Fruit fly (Drosophila melanogaster) whole organism, embryonic: ENCODE results near the gene Rab39.

Experiments used
- Abd-B ChIP-seq: fragments of 200-800 bp; sonication (Bioruptor generic); optimal IDR thresholded peaks from 2 replicates; lab custom pipeline; 2018; ENCODE audit warnings: missing biosample characterization, mild to moderate bottlenecking, missing genetic modification characterization, moderate library complexity
- Ada2b ChIP-seq: fragments of 200-800 bp; sonication (Bioruptor generic); IDR thresholded peaks from 2 replicates; pipeline ENCODE4 v1.3.6; 2022; ENCODE audit warnings: missing biosample characterization, missing genetic modification characterization
- Aef1 ChIP-seq: fragments of 200-800 bp; sonication (Bioruptor generic); IDR thresholded peaks from 3 replicates; pipeline ENCODE4 v1.3.6; 2022; ENCODE audit warnings: missing biosample characterization, missing genetic modification characterization
- Atf6 ChIP-seq: fragments of 200-800 bp; sonication (Bioruptor generic); IDR thresholded peaks from 2 replicates; pipeline ENCODE4 v1.3.6; 2022; ENCODE audit warnings: missing biosample characterization, missing genetic modification characterization
- Bdp1 ChIP-seq: fragments of 200-800 bp; sonication (Bioruptor generic); optimal IDR thresholded peaks from 3 replicates; lab custom pipeline; 2016; ENCODE audit warnings: missing biosample characterization, missing genetic modification characterization
- CG10321 ChIP-seq: fragments of 200-800 bp; sonication (Bioruptor generic); IDR thresholded peaks from 2 replicates; pipeline ENCODE4 v1.3.6; 2022; ENCODE audit warnings: missing biosample characterization, missing genetic modification characterization
- CG10959 ChIP-seq: fragments of 200-800 bp; sonication (Bioruptor generic); IDR thresholded peaks from 2 replicates; pipeline ENCODE4 v1.3.6; 2022; ENCODE audit warnings: missing biosample characterization, missing genetic modification characterization
- CG11093 ChIP-seq: fragments of 200-800 bp; sonication (Bioruptor generic); IDR thresholded peaks from 3 replicates; pipeline ENCODE4 v1.3.6; 2022; ENCODE audit warnings: missing biosample characterization, missing genetic modification characterization
- CG11456 ChIP-seq: fragments of 200-800 bp; sonication (Bioruptor generic); IDR thresholded peaks from 3 replicates; pipeline ENCODE4 v1.3.6; 2022; ENCODE audit warnings: missing biosample characterization, missing genetic modification characterization
- CG12104 ChIP-seq: fragments of 200-800 bp; sonication (Bioruptor generic); optimal IDR thresholded peaks from 3 replicates; lab custom pipeline; 2016; ENCODE audit warnings: missing biosample characterization, missing genetic modification characterization
- CG13296 ChIP-seq: fragments of 200-800 bp; sonication (Bioruptor generic); optimal IDR thresholded peaks from 3 replicates; lab custom pipeline; 2018; ENCODE audit warnings: missing biosample characterization, mild to moderate bottlenecking, missing genetic modification characterization
- CG16863 ChIP-seq: fragments of 200-800 bp; sonication (Bioruptor generic); optimal IDR thresholded peaks from 3 replicates; lab custom pipeline; 2016; ENCODE audit warnings: missing biosample characterization, missing genetic modification characterization
- CG2199 ChIP-seq: fragments of 200-800 bp; sonication (Bioruptor generic); IDR thresholded peaks from 3 replicates; pipeline ENCODE4 v1.3.6; 2022; ENCODE audit warnings: missing biosample characterization, missing genetic modification characterization
- CG2678 ChIP-seq: fragments of 200-800 bp; sonication (Bioruptor generic); optimal IDR thresholded peaks from 3 replicates; lab custom pipeline; 2019; ENCODE audit warnings: missing biosample characterization, mild to moderate bottlenecking, missing genetic modification characterization, moderate library complexity
- CG31388 ChIP-seq: fragments of 200-800 bp; sonication (Bioruptor generic); optimal IDR thresholded peaks from 2 replicates; lab custom pipeline; 2016; ENCODE audit warnings: missing biosample characterization, missing genetic modification characterization
- CG32767 ChIP-seq: fragments of 200-800 bp; sonication (Bioruptor generic); IDR thresholded peaks from 2 replicates; pipeline ENCODE4 v1.3.6; 2022; ENCODE audit warnings: missing biosample characterization, missing genetic modification characterization
- CG3726 ChIP-seq: fragments of 200-800 bp; sonication (Bioruptor generic); IDR thresholded peaks from 3 replicates; pipeline ENCODE4, ENCODE4 v1.3.6; 2022; ENCODE audit warnings: missing biosample characterization, missing genetic modification characterization
- CG3847 ChIP-seq: fragments of 200-800 bp; sonication (Bioruptor generic); IDR thresholded peaks from 2 replicates; pipeline ENCODE4 v1.3.6; 2022; ENCODE audit warnings: missing biosample characterization, missing genetic modification characterization
- CG4730 ChIP-seq: fragments of 200-800 bp; sonication (Bioruptor generic); IDR thresholded peaks from 2 replicates; pipeline ENCODE4 v1.3.6; 2022; ENCODE audit warnings: missing biosample characterization, missing genetic modification characterization
- CG7556 ChIP-seq: fragments of 200-800 bp; sonication (Bioruptor generic); optimal IDR thresholded peaks from 2 replicates; lab custom pipeline; 2017; ENCODE audit warnings: missing biosample characterization, mild to moderate bottlenecking, missing genetic modification characterization
- CG7745 ChIP-seq: fragments of 200-800 bp; sonication (Bioruptor generic); optimal IDR thresholded peaks from 2 replicates; lab custom pipeline; 2018; ENCODE audit warnings: missing biosample characterization, mild to moderate bottlenecking, missing genetic modification characterization, moderate library complexity
- CG8359 ChIP-seq: fragments of 200-800 bp; sonication (Bioruptor generic); optimal IDR thresholded peaks from 2 replicates; lab custom pipeline; 2017; ENCODE audit warnings: missing biosample characterization, mild to moderate bottlenecking, missing genetic modification characterization, borderline replicate concordance
- CG9817 ChIP-seq: fragments of 200-800 bp; sonication (Bioruptor generic); optimal IDR thresholded peaks from 2 replicates; lab custom pipeline; 2018; ENCODE audit warnings: missing biosample characterization, mild to moderate bottlenecking, missing genetic modification characterization, moderate library complexity
- Dbx ChIP-seq: fragments of 200-800 bp; sonication (Bioruptor generic); IDR thresholded peaks from 3 replicates; pipeline ENCODE4 v1.3.6; 2022; ENCODE audit warnings: missing biosample characterization, missing genetic modification characterization
- Dp ChIP-seq: fragments of 200-800 bp; sonication (Bioruptor generic); optimal IDR thresholded peaks from 2 replicates; lab custom pipeline; 2018; ENCODE audit warnings: missing biosample characterization, mild to moderate bottlenecking, missing genetic modification characterization, moderate library complexity
- HLH4C ChIP-seq: fragments of 200-800 bp; sonication (Bioruptor generic); IDR thresholded peaks from 3 replicates; pipeline ENCODE4 v1.3.6; 2022; ENCODE audit warnings: missing biosample characterization, missing genetic modification characterization; ENCODE audit not compliant: partially characterized antibody
- Hr3 ChIP-seq: fragments of 200-800 bp; sonication (Bioruptor generic); optimal IDR thresholded peaks from 3 replicates; lab custom pipeline; 2016; ENCODE audit warnings: missing biosample characterization, missing genetic modification characterization
- MESR4 ChIP-seq: fragments of 200-800 bp; sonication (Bioruptor generic); optimal IDR thresholded peaks from 2 replicates; lab custom pipeline; 2018; ENCODE audit warnings: missing biosample characterization, mild to moderate bottlenecking, missing genetic modification characterization, moderate library complexity
- NK7.1 ChIP-seq: fragments of 200-800 bp; sonication (Bioruptor generic); optimal IDR thresholded peaks from 3 replicates; lab custom pipeline; 2016; ENCODE audit warnings: missing biosample characterization, missing genetic modification characterization
- Oaz ChIP-seq: fragments of 200-800 bp; sonication (Bioruptor generic); IDR thresholded peaks from 2 replicates; pipeline ENCODE4 v1.3.6; 2022; ENCODE audit warnings: missing biosample characterization, missing genetic modification characterization
- Oli ChIP-seq: fragments of 200-800 bp; sonication (Bioruptor generic); optimal IDR thresholded peaks from 2 replicates; lab custom pipeline; 2018; ENCODE audit warnings: missing biosample characterization, mild to moderate bottlenecking, missing genetic modification characterization, moderate library complexity
- Opbp ChIP-seq: fragments of 200-800 bp; sonication (Bioruptor generic); IDR thresholded peaks from 3 replicates; pipeline ENCODE4 v1.3.6; 2022; ENCODE audit warnings: missing biosample characterization, missing genetic modification characterization; ENCODE audit not compliant: partially characterized antibody
- Rfx ChIP-seq: fragments of 200-800 bp; sonication (Bioruptor generic); IDR thresholded peaks from 2 replicates; pipeline ENCODE4 v1.3.6; 2022; ENCODE audit warnings: missing biosample characterization, missing genetic modification characterization
- Trl ChIP-seq, 3 experiments: fragments of >200 bp in 2 of 3; fragments of 200-800 bp in 1 of 3; sonication (Bioruptor generic) in 1 of 3; optimal IDR thresholded peaks; 2 replicates in 1 of 3; 3 replicates in 2 of 3; lab custom pipeline; 2016 to 2017; ENCODE audit warnings: missing biosample characterization in 1 of 3, missing genetic modification characterization in 1 of 3
- br ChIP-seq: fragments of >200 bp; optimal IDR thresholded peaks from 2 replicates; lab custom pipeline; 2017
- caup ChIP-seq: fragments of 200-800 bp; sonication (Bioruptor generic); optimal IDR thresholded peaks from 3 replicates; lab custom pipeline; 2017; ENCODE audit warnings: missing biosample characterization, mild to moderate bottlenecking, missing genetic modification characterization, moderate library complexity; ENCODE audit not compliant: severe bottlenecking
- chinmo ChIP-seq: fragments of 200-800 bp; sonication (Bioruptor generic); IDR thresholded peaks from 4 replicates; pipeline ENCODE4 v1.3.6; 2022; ENCODE audit warnings: missing biosample characterization, missing genetic modification characterization; ENCODE audit not compliant: partially characterized antibody
- danr ChIP-seq: fragments of 200-800 bp; sonication (Bioruptor generic); IDR thresholded peaks from 2 replicates; pipeline ENCODE4 v1.3.6; 2022; ENCODE audit warnings: missing biosample characterization, missing genetic modification characterization
- ftz-f1 ChIP-seq: fragments of 200-800 bp; sonication (Bioruptor generic); optimal IDR thresholded peaks from 2 replicates; lab custom pipeline; 2016; ENCODE audit warnings: missing biosample characterization, missing genetic modification characterization
- gem ChIP-seq: fragments of 200-800 bp; sonication (Bioruptor generic); optimal IDR thresholded peaks from 2 replicates; lab custom pipeline; 2019; ENCODE audit warnings: missing biosample characterization, mild to moderate bottlenecking, missing genetic modification characterization, moderate library complexity
- insv ChIP-seq, 2 experiments: fragments of 200-800 bp; sonication (Bioruptor generic); optimal IDR thresholded peaks; 3 replicates each; lab custom pipeline; 2016 to 2018; ENCODE audit warnings: missing biosample characterization in 2 of 2, missing genetic modification characterization in 2 of 2
- jigr1 ChIP-seq: fragments of 200-800 bp; sonication (Bioruptor generic); IDR thresholded peaks from 3 replicates; pipeline ENCODE4 v1.3.6; 2022; ENCODE audit warnings: missing biosample characterization, missing genetic modification characterization
- lab ChIP-seq: fragments of 200-800 bp; sonication (Bioruptor generic); optimal IDR thresholded peaks from 3 replicates; lab custom pipeline; 2017; ENCODE audit warnings: missing biosample characterization, missing genetic modification characterization, mild to moderate bottlenecking, moderate library complexity, missing genetic modification reagents
- mirr ChIP-seq: fragments of 200-800 bp; sonication (Bioruptor generic); optimal IDR thresholded peaks from 3 replicates; lab custom pipeline; 2018; ENCODE audit warnings: missing biosample characterization, mild to moderate bottlenecking, missing genetic modification characterization
- phol ChIP-seq: fragments of 200-800 bp; sonication (Bioruptor generic); optimal IDR thresholded peaks from 3 replicates; lab custom pipeline; 2018; ENCODE audit warnings: missing biosample characterization, mild to moderate bottlenecking, missing genetic modification characterization, moderate library complexity
- slp2 ChIP-seq: fragments of 200-800 bp; sonication (Bioruptor generic); optimal IDR thresholded peaks from 2 replicates; lab custom pipeline; 2016; ENCODE audit warnings: missing biosample characterization, missing genetic modification characterization
- sna ChIP-seq: fragments of 200-800 bp; sonication (Bioruptor generic); IDR thresholded peaks from 2 replicates; pipeline ENCODE4 v1.3.6; 2022; ENCODE audit warnings: missing biosample characterization, missing genetic modification characterization; ENCODE audit not compliant: partially characterized antibody
- ssp ChIP-seq: fragments of 200-800 bp; sonication (Bioruptor generic); IDR thresholded peaks from 2 replicates; pipeline ENCODE4 v1.3.6; 2022; ENCODE audit warnings: missing biosample characterization, missing genetic modification characterization
- wdn ChIP-seq: fragments of 200-800 bp; sonication (Bioruptor generic); IDR thresholded peaks from 2 replicates; pipeline ENCODE4 v1.3.6; 2022; ENCODE audit warnings: missing biosample characterization, missing genetic modification characterization

Rab39 gene

DNA sequence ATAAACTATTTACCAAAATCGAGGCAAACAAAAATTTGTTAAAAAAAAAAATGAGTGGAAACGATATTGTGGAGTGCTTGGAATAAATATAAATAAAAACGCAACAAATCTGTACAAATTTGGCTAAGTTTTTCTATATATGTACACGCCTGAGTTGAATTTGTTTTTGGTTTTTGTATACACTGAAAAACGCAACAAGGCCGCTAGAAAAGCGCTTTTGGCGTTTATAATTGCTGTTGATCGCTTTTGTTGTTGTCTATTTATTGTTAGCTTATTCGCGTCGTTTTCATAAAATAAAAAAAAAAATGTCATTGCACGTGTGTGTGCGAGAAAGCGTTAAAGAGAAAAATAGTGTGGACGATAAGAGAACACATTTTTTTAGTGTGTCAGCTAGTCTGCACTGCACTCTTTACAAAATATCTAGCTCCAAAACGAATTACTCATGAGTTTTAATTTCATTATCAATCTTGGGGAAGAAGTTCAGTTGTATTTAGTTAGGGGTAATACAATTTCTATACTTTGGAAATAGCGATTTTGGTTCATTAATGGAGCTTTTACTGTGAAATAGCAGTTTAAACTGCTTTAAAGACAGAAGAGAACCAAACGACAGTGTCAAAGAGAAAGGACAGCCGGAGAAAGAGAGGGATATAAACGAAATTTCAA is 39.2 kb upstream of the Rab39 start (continued):
- TF ChIP-seq CG12104 (GFP tag; lab: Kevin White, UChicago) (no peak), CG7556 (GFP tag; lab: Kevin White, UChicago) (peak; percentile 30), CG7745 (tag; lab: Kevin White, UChicago) (no peak), Bdp1 (no peak), CG3847 (GFP tag; lab: Robert Waterston, UW) (no peak), CG3726 (GFP tag; lab: Robert Waterston, UW) (no peak), Oaz (GFP tag; lab: Robert Waterston, UW) (no peak), sna (GFP tag; lab: Robert Waterston, UW) (no peak), CG13296 (peak; percentile 0), CG9817 (tag; lab: Kevin White, UChicago) (no peak), Ada2b (GFP tag; lab: Robert Waterston, UW) (no peak), wdn (no peak), ssp (GFP tag; lab: Robert Waterston, UW) (no peak), Dp (GFP tag; lab: Kevin White, UChicago) (no peak), CG2678 (tag; lab: Kevin White, UChicago) (peak; percentile 17), CG2199 (GFP tag; lab: Robert Waterston, UW) (0 out of 3 replicates have a peak, but pooled peaks have one; percentile 12), CG8359 (GFP tag; lab: Kevin White, UChicago) (no peak), insv (GFP tag; optimal IDR thresholded peaks at IDR 0.05; lab: Kevin White, UChicago) (no peak), lab (GFP tag; lab: Kevin White, UChicago) (no peak), HLH4C (GFP tag; lab: Robert Waterston, UW) (no peak), Abd-B (GFP tag; lab: Kevin White, UChicago) (no peak), MESR4 (GFP tag; lab: Kevin White, UChicago) (no peak), chinmo (peak; percentile 55; the same call in 1 of the 4 replicates), mirr (no peak), caup (GFP tag; lab: Kevin White, UChicago) (peak; percentile 13), CG11456 (GFP tag; lab: Robert Waterston, UW) (no peak), CG4730 (no peak), jigr1 (GFP tag; lab: Robert Waterston, UW) (no peak), Trl (optimal IDR thresholded peaks at IDR 0.05; lab: Kevin White, UChicago) (peak; percentile 63 to 85), Trl (GFP tag; optimal IDR thresholded peaks at IDR 0.05; lab: Kevin White, UChicago) (no peak), CG10959 (GFP tag; lab: Robert Waterston, UW) (no peak), CG16863 (no peak), Hr3 (no peak), CG10321 (GFP tag; lab: Robert Waterston, UW) (no peak), gem (tag; lab: Kevin White, UChicago) (peak; percentile 71), Opbp (GFP tag; lab: Robert Waterston, UW) (no peak), Dbx (GFP tag; lab: Robert Waterston, UW) (0 out of 3 replicates have a peak, but pooled peaks have one; percentile 35), CG31388 (GFP tag; lab: Kevin White, UChicago) (no peak), Oli (tag; lab: Kevin White, UChicago) (peak; percentile 10), Rfx (GFP tag; lab: Robert Waterston, UW) (no peak), ftz-f1 (GFP tag; lab: Kevin White, UChicago) (no peak), Aef1 (peak; percentile 17; the same call in 1 of the 3 replicates), NK7.1 (GFP tag; lab: Kevin White, UChicago) (no peak), br (lab: Kevin White, UChicago) (no peak), phol (tag; lab: Kevin White, UChicago) (no peak), CG32767 (no peak), CG11093 (no peak), slp2 (GFP tag; lab: Kevin White, UChicago) (no peak), Atf6 (GFP tag; lab: Robert Waterston, UW) (no peak), danr (GFP tag; lab: Robert Waterston, UW) (no peak)
